Worm (Caenorhabditis elegans) whole organism, early embryonic: ENCODE results near the gene chw-1.

Experiments
- F13C5.2 ChIP-seq: sonication (generic microtip); optimal IDR thresholded peaks from 2 replicates; lab custom pipeline; 2017; ENCODE audit warnings: mild to moderate bottlenecking, missing genetic modification characterization, inconsistent platforms, missing compliant biosample characterization
- ama-1 ChIP-seq: fragments of 150-350 bp; optimal IDR thresholded peaks from 2 replicates; lab custom pipeline; 2014
- ceh-13 ChIP-seq: fragments of 200-800 bp; sonication (Bioruptor generic); optimal IDR thresholded peaks from 2 replicates; lab custom pipeline; 2018; ENCODE audit warnings: mild to moderate bottlenecking, missing genetic modification characterization, missing compliant biosample characterization
- ceh-36 ChIP-seq: sonication (generic microtip); optimal IDR thresholded peaks from 2 replicates; lab custom pipeline; 2016; ENCODE audit warnings: missing genetic modification characterization, inconsistent platforms, missing compliant biosample characterization
- ets-7 ChIP-seq: sonication (generic microtip); optimal IDR thresholded peaks from 2 replicates; lab custom pipeline; 2016; ENCODE audit warnings: missing genotype, missing genetic modification characterization, missing compliant biosample characterization
- sea-1 ChIP-seq: fragments of 200-800 bp; sonication (Bioruptor generic); conservative IDR thresholded peaks from 2 replicates; pipeline ENCODE4 v1.3.6; 2022; ENCODE audit warnings: missing genetic modification characterization, missing compliant biosample characterization
- tbx-37 ChIP-seq: fragments of 200-800 bp; sonication (Bioruptor generic); conservative IDR thresholded peaks from 2 replicates; pipeline ENCODE4 v1.3.6; 2022; ENCODE audit warnings: missing genetic modification reagents, missing genetic modification characterization, missing compliant biosample characterization

DNA sequence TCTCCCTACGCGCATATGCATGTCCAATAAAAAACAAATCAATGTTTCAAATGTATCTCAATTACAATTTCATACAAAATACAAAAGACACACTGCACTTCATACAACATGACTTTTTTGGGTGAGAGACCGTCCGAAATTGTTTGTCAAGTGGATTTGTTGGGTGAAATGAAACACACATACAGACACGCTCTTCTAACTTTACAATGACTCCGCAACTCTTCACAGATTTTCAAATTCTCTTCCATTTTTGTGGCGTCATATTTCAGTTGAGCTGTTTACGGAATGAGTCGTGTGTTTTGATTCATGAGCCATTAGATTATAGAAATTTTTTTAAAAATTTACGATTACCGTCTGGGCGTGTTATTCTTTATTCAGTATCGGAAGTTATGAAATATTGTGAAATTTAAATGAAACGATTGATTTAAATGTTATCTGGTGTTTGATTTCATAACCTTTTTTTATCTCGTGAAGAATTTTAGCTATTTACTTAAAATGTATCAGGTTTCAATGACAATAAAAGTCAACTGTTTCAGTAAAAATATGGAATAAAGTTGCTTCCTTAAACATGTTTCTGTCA is 14.9 kb downstream of the chw-1 start:
- no peak for TF ChIP-seq tbx-37
- no peak for TF ChIP-seq ceh-13 (GFP tag; lab: Kevin White, UChicago)
- no peak for TF ChIP-seq sea-1 (GFP tag; lab: Robert Waterston, UW)
- TF ChIP-seq ama-1 (lab: Kevin White, UChicago): no peak
- TF ChIP-seq ceh-36 (tag; lab: Kevin White, UChicago): no peak
- no peak for TF ChIP-seq ets-7 (tag; lab: Kevin White, UChicago)
- TF ChIP-seq F13C5.2 (tag; lab: Kevin White, UChicago): no peak
